Fruit fly (Drosophila melanogaster) whole organism, embryonic: ENCODE data around the gene se.

Experiments used
- Ada2b ChIP-seq: fragments of 200-800 bp; sonication (Bioruptor generic); IDR thresholded peaks from 2 replicates; pipeline ENCODE4 v1.3.6; 2022; ENCODE audit warnings: missing biosample characterization, missing genetic modification characterization
- Atf3 ChIP-seq: fragments of 200-800 bp; sonication (Bioruptor generic); optimal IDR thresholded peaks from 3 replicates; lab custom pipeline; 2016; ENCODE audit warnings: missing biosample characterization, missing genetic modification characterization
- Bdp1 ChIP-seq: fragments of 200-800 bp; sonication (Bioruptor generic); optimal IDR thresholded peaks from 3 replicates; lab custom pipeline; 2016; ENCODE audit warnings: missing biosample characterization, missing genetic modification characterization
- CG10209 ChIP-seq: fragments of 200-800 bp; sonication (Bioruptor generic); optimal IDR thresholded peaks from 3 replicates; lab custom pipeline; 2017; ENCODE audit warnings: missing biosample characterization, mild to moderate bottlenecking, missing genetic modification characterization, missing genetic modification reagents
- CG11093 ChIP-seq: fragments of 200-800 bp; sonication (Bioruptor generic); IDR thresholded peaks from 3 replicates; pipeline ENCODE4 v1.3.6; 2022; ENCODE audit warnings: missing biosample characterization, missing genetic modification characterization
- CG11723 ChIP-seq: fragments of 200-800 bp; sonication (Bioruptor generic); optimal IDR thresholded peaks from 2 replicates; lab custom pipeline; 2017; ENCODE audit warnings: missing biosample characterization, mild to moderate bottlenecking, missing genetic modification characterization
- CG12299 ChIP-seq: fragments of 200-800 bp; sonication (Bioruptor generic); optimal IDR thresholded peaks from 2 replicates; lab custom pipeline; 2018; ENCODE audit warnings: missing biosample characterization, mild to moderate bottlenecking, missing genetic modification characterization
- CG12744 ChIP-seq: fragments of 200-800 bp; sonication (Bioruptor generic); optimal IDR thresholded peaks from 2 replicates; lab custom pipeline; 2016; ENCODE audit warnings: missing biosample characterization, missing genetic modification characterization
- CG14014 ChIP-seq: fragments of 200-800 bp; sonication (Bioruptor generic); IDR thresholded peaks from 2 replicates; pipeline ENCODE4 v1.3.6; 2022; ENCODE audit warnings: missing biosample characterization, missing genetic modification characterization
- CG14710 ChIP-seq: fragments of 200-800 bp; sonication (Bioruptor generic); optimal IDR thresholded peaks from 3 replicates; lab custom pipeline; 2019; ENCODE audit warnings: missing biosample characterization, mild to moderate bottlenecking, missing genetic modification characterization, moderate library complexity
- CG16813 ChIP-seq: fragments of 200-800 bp; sonication (Bioruptor generic); IDR thresholded peaks from 3 replicates; pipeline ENCODE4 v1.3.6; 2022; ENCODE audit warnings: missing biosample characterization, missing genetic modification characterization; ENCODE audit not compliant: partially characterized antibody
- CG16815 ChIP-seq: fragments of 200-800 bp; sonication (Bioruptor generic); optimal IDR thresholded peaks from 3 replicates; lab custom pipeline; 2017; ENCODE audit warnings: missing biosample characterization, mild to moderate bottlenecking, missing genetic modification characterization
- CG17359 ChIP-seq: fragments of 200-800 bp; sonication (Bioruptor generic); optimal IDR thresholded peaks from 3 replicates; lab custom pipeline; 2018; ENCODE audit warnings: missing biosample characterization, mild to moderate bottlenecking, missing genetic modification characterization, moderate library complexity
- CG17361 ChIP-seq: fragments of 200-800 bp; sonication (Bioruptor generic); IDR thresholded peaks from 3 replicates; pipeline ENCODE4 v1.3.6; 2022; ENCODE audit warnings: missing biosample characterization, missing genetic modification characterization
- CG2889 ChIP-seq: fragments of 200-800 bp; sonication (Bioruptor generic); IDR thresholded peaks from 3 replicates; pipeline ENCODE4 v1.3.6; 2022; ENCODE audit warnings: missing biosample characterization, missing genetic modification characterization
- CG31224 ChIP-seq: fragments of 200-800 bp; sonication (Bioruptor generic); IDR thresholded peaks from 2 replicates; pipeline ENCODE4 v1.3.6; 2022; ENCODE audit warnings: missing biosample characterization, missing genetic modification characterization
- CG32767 ChIP-seq: fragments of 200-800 bp; sonication (Bioruptor generic); IDR thresholded peaks from 2 replicates; pipeline ENCODE4 v1.3.6; 2022; ENCODE audit warnings: missing biosample characterization, missing genetic modification characterization
- CG6791 ChIP-seq: fragments of 200-800 bp; sonication (Bioruptor generic); IDR thresholded peaks from 3 replicates; pipeline ENCODE4 v1.3.6; 2022; ENCODE audit warnings: missing biosample characterization, missing genetic modification characterization; ENCODE audit not compliant: partially characterized antibody
- CG8359 ChIP-seq: fragments of 200-800 bp; sonication (Bioruptor generic); optimal IDR thresholded peaks from 2 replicates; lab custom pipeline; 2017; ENCODE audit warnings: missing biosample characterization, mild to moderate bottlenecking, missing genetic modification characterization, borderline replicate concordance
- CG9817 ChIP-seq: fragments of 200-800 bp; sonication (Bioruptor generic); optimal IDR thresholded peaks from 2 replicates; lab custom pipeline; 2018; ENCODE audit warnings: missing biosample characterization, mild to moderate bottlenecking, missing genetic modification characterization, moderate library complexity
- D ChIP-seq, 2 experiments: fragments of 200-800 bp in 1 of 2; fragments of >200 bp in 1 of 2; sonication (Bioruptor generic) in 1 of 2; optimal IDR thresholded peaks; 2 replicates in 1 of 2; 3 replicates in 1 of 2; lab custom pipeline; 2017; ENCODE audit warnings: mild to moderate bottlenecking in 1 of 2, missing biosample characterization in 1 of 2, missing genetic modification characterization in 1 of 2, missing genetic modification reagents in 1 of 2
- Dref ChIP-seq: fragments of 200-800 bp; sonication (Bioruptor generic); IDR thresholded peaks from 2 replicates; pipeline ENCODE4 v1.3.6; 2022; ENCODE audit warnings: missing biosample characterization, missing genetic modification characterization
- HHEX ChIP-seq: fragments of 200-800 bp; sonication (Bioruptor generic); optimal IDR thresholded peaks from 3 replicates; lab custom pipeline; 2017; ENCODE audit warnings: missing biosample characterization, mild to moderate bottlenecking, missing genetic modification characterization, missing genetic modification reagents
- HmgD ChIP-seq: fragments of 200-800 bp; sonication (Bioruptor generic); optimal IDR thresholded peaks from 3 replicates; lab custom pipeline; 2016; ENCODE audit warnings: missing biosample characterization, missing genetic modification characterization
- Hr51 ChIP-seq, 2 experiments: fragments of 200-800 bp; sonication (Bioruptor generic); optimal IDR thresholded peaks; 2 replicates in 1 of 2; 3 replicates in 1 of 2; lab custom pipeline; 2016 to 2018; ENCODE audit warnings: missing biosample characterization in 2 of 2, missing genetic modification characterization in 2 of 2, mild to moderate bottlenecking in 1 of 2, moderate library complexity in 1 of 2
- Lhr ChIP-seq: fragments of 200-800 bp; sonication (Bioruptor generic); optimal IDR thresholded peaks from 3 replicates; lab custom pipeline; 2017; ENCODE audit warnings: mild to moderate bottlenecking, missing biosample characterization, missing genetic modification reagents, missing genetic modification characterization
- Mrtf ChIP-seq: fragments of 200-800 bp; sonication (Bioruptor generic); IDR thresholded peaks from 3 replicates; pipeline ENCODE4 v1.3.6; 2022; ENCODE audit warnings: missing biosample characterization, missing genetic modification characterization
- NC2β ChIP-seq: fragments of 200-800 bp; sonication (Bioruptor generic); optimal IDR thresholded peaks from 2 replicates; lab custom pipeline; 2016; ENCODE audit warnings: missing biosample characterization, missing genetic modification characterization
- NK7.1 ChIP-seq: fragments of 200-800 bp; sonication (Bioruptor generic); optimal IDR thresholded peaks from 3 replicates; lab custom pipeline; 2016; ENCODE audit warnings: missing biosample characterization, missing genetic modification characterization
- NfI ChIP-seq: fragments of 200-800 bp; sonication (Bioruptor generic); optimal IDR thresholded peaks from 3 replicates; lab custom pipeline; 2018; ENCODE audit warnings: missing biosample characterization, mild to moderate bottlenecking, missing genetic modification characterization, moderate library complexity
- Sox102F ChIP-seq: fragments of 200-800 bp; sonication (Bioruptor generic); optimal IDR thresholded peaks from 2 replicates; lab custom pipeline; 2018; ENCODE audit warnings: missing biosample characterization, mild to moderate bottlenecking, missing genetic modification characterization, moderate library complexity
- Spps ChIP-seq: fragments of 200-800 bp; sonication (Bioruptor generic); optimal IDR thresholded peaks from 2 replicates; lab custom pipeline; 2018; ENCODE audit warnings: missing biosample characterization, mild to moderate bottlenecking, missing genetic modification characterization
- Stat92E ChIP-seq, 3 experiments: fragments of >200 bp in 2 of 3; fragments of 200-800 bp in 1 of 3; sonication (Bioruptor generic) in 1 of 3; optimal IDR thresholded peaks; 2 replicates each; lab custom pipeline; 2017 to 2019; ENCODE audit warnings: missing biosample characterization in 3 of 3, missing genetic modification characterization in 3 of 3, mild to moderate bottlenecking in 1 of 3, moderate library complexity in 1 of 3
- Usf ChIP-seq: fragments of 200-800 bp; sonication (Bioruptor generic); optimal IDR thresholded peaks from 2 replicates; lab custom pipeline; 2017; ENCODE audit warnings: missing genotype, missing biosample characterization, missing genetic modification characterization
- Xrp1 ChIP-seq: fragments of 200-800 bp; sonication (Bioruptor generic); IDR thresholded peaks from 2 replicates; pipeline ENCODE4 v1.3.6; 2022; ENCODE audit warnings: missing biosample characterization, missing genetic modification characterization
- ato ChIP-seq: fragments of 200-800 bp; sonication (Bioruptor generic); IDR thresholded peaks from 2 replicates; pipeline ENCODE4 v1.3.6; 2022; ENCODE audit warnings: missing biosample characterization, missing genetic modification characterization; ENCODE audit not compliant: partially characterized antibody
- chinmo ChIP-seq: fragments of 200-800 bp; sonication (Bioruptor generic); IDR thresholded peaks from 4 replicates; pipeline ENCODE4 v1.3.6; 2022; ENCODE audit warnings: missing biosample characterization, missing genetic modification characterization; ENCODE audit not compliant: partially characterized antibody
- chn ChIP-seq: fragments of 200-800 bp; sonication (Bioruptor generic); optimal IDR thresholded peaks from 2 replicates; lab custom pipeline; 2016; ENCODE audit warnings: missing biosample characterization, missing genetic modification characterization
- emc ChIP-seq: fragments of 200-800 bp; sonication (Bioruptor generic); optimal IDR thresholded peaks from 2 replicates; lab custom pipeline; 2016; ENCODE audit warnings: missing biosample characterization, missing genetic modification characterization
- kay ChIP-seq: fragments of 200-800 bp; sonication (Bioruptor generic); optimal IDR thresholded peaks from 2 replicates; lab custom pipeline; 2016; ENCODE audit warnings: missing biosample characterization, missing genetic modification characterization
- pita ChIP-seq: fragments of 200-800 bp; sonication (Bioruptor generic); optimal IDR thresholded peaks from 2 replicates; lab custom pipeline; 2017; ENCODE audit warnings: missing biosample characterization, mild to moderate bottlenecking, missing genetic modification characterization
- ranshi ChIP-seq: fragments of 200-800 bp; sonication (Bioruptor generic); IDR thresholded peaks from 2 replicates; pipeline ENCODE4 v1.3.6; 2022; ENCODE audit warnings: missing biosample characterization, missing genetic modification characterization
- rib ChIP-seq: fragments of 200-800 bp; sonication (Bioruptor generic); IDR thresholded peaks from 2 replicates; pipeline ENCODE4 v1.3.6; 2022; ENCODE audit warnings: missing biosample characterization, missing genetic modification characterization
- tna ChIP-seq: fragments of 200-800 bp; sonication (Bioruptor generic); IDR thresholded peaks from 2 replicates; pipeline ENCODE4 v1.3.6; 2022; ENCODE audit warnings: missing biosample characterization, missing genetic modification characterization; ENCODE audit not compliant: partially characterized antibody
- toy ChIP-seq: fragments of 200-800 bp; sonication (Bioruptor generic); IDR thresholded peaks from 2 replicates; pipeline ENCODE4 v1.3.6; 2022; ENCODE audit warnings: missing biosample characterization, missing genetic modification characterization
- trem ChIP-seq: fragments of 200-800 bp; optimal IDR thresholded peaks from 3 replicates; lab custom pipeline; 2019; ENCODE audit warnings: missing biosample characterization, mild to moderate bottlenecking, missing genetic modification characterization, moderate library complexity
- vnd ChIP-seq: fragments of 200-800 bp; sonication (Bioruptor generic); IDR thresholded peaks from 3 replicates; pipeline ENCODE4 v1.3.6; 2022; ENCODE audit warnings: missing biosample characterization, missing genetic modification characterization; ENCODE audit not compliant: partially characterized antibody
- vvl ChIP-seq: fragments of 200-800 bp; sonication (Bioruptor generic); IDR thresholded peaks from 2 replicates; pipeline ENCODE4 v1.3.6; 2022; ENCODE audit warnings: missing biosample characterization, missing genetic modification characterization

se gene

dm6 chr3L:8506975-8507441, 13.3 kb upstream of the se start, which contains the start of gene CG43163 (continued):
- TF ChIP-seq Xrp1 (GFP tag; lab: Robert Waterston, UW) (peak; percentile 79), CG14014 (GFP tag; lab: Robert Waterston, UW) (peak; percentile 58; the same call in 1 of the 2 replicates), CG11723 (GFP tag; lab: Kevin White, UChicago) (no peak), ranshi (GFP tag; lab: Robert Waterston, UW) (peak; percentile 58; the same call in 1 of the 2 replicates), CG12299 (tag; lab: Kevin White, UChicago) (peak; percentile 23), CG9817 (tag; lab: Kevin White, UChicago) (peak; percentile 41), CG16813 (0 out of 3 replicates have a peak, but pooled peaks have one; percentile 34), Stat92E (GFP tag; optimal IDR thresholded peaks at IDR 0.05; lab: Kevin White, UChicago) (peak in 1 of 3 experiments; percentile 8), tna (GFP tag; lab: Robert Waterston, UW) (no peak), toy (GFP tag; lab: Robert Waterston, UW) (no peak), pita (GFP tag; lab: Kevin White, UChicago) (no peak), Sox102F (peak; percentile 74), chinmo (GFP tag; lab: Robert Waterston, UW) (peak; percentile 77; the same call in 2 of the 4 replicates), vnd (GFP tag; lab: Robert Waterston, UW) (no peak), CG17361 (GFP tag; lab: Robert Waterston, UW) (peak; percentile 72; the same call in 2 of the 3 replicates), Bdp1 (GFP tag; lab: Kevin White, UChicago) (peak; percentile 10), CG10209 (GFP tag; lab: Kevin White, UChicago) (peak; percentile 52), Atf3 (GFP tag; lab: Kevin White, UChicago) (no peak), Hr51 (GFP tag; optimal IDR thresholded peaks at IDR 0.05; lab: Kevin White, UChicago) (peak; percentile 52 to 70), CG16815 (GFP tag; lab: Kevin White, UChicago) (peak; percentile 33), CG14710 (tag; lab: Kevin White, UChicago) (peak; percentile 68), CG12744 (peak; percentile 56), rib (GFP tag; lab: Robert Waterston, UW) (peak; percentile 41; the same call in 1 of the 2 replicates), HmgD (GFP tag; lab: Kevin White, UChicago) (no peak), D (optimal IDR thresholded peaks at IDR 0.05; lab: Kevin White, UChicago) (no peak), D (GFP tag; optimal IDR thresholded peaks at IDR 0.05; lab: Kevin White, UChicago) (peak; percentile 23), kay (GFP tag; lab: Kevin White, UChicago) (no peak), CG8359 (no peak), Lhr (peak; percentile 86), CG2889 (GFP tag; lab: Robert Waterston, UW) (peak; percentile 62; the same call in 1 of the 3 replicates), Ada2b (GFP tag; lab: Robert Waterston, UW) (peak; percentile 65), ato (peak; percentile 47; the same call in 1 of the 2 replicates), CG32767 (GFP tag; lab: Robert Waterston, UW) (peak; percentile 89), CG11093 (GFP tag; lab: Robert Waterston, UW) (no peak), Usf (GFP tag; lab: Kevin White, UChicago) (no peak), vvl (GFP tag; lab: Robert Waterston, UW) (peak; percentile 88), NK7.1 (GFP tag; lab: Kevin White, UChicago) (no peak), chn (peak; percentile 61), CG6791 (GFP tag; lab: Robert Waterston, UW) (peak; percentile 30; the same call in 1 of the 3 replicates), HHEX (GFP tag; lab: Kevin White, UChicago) (peak; percentile 39), CG17359 (tag; lab: Kevin White, UChicago) (peak; percentile 62), Spps (tag; lab: Kevin White, UChicago) (peak; percentile 45), Mrtf (peak; percentile 59; the same call in 1 of the 3 replicates), NfI (GFP tag; lab: Kevin White, UChicago) (peak; percentile 52), emc (GFP tag; lab: Kevin White, UChicago) (no peak), CG31224 (GFP tag; lab: Robert Waterston, UW) (no peak), trem (tag; lab: Kevin White, UChicago) (peak; percentile 79), NC2β (GFP tag; lab: Kevin White, UChicago) (peak; percentile 61), Dref (GFP tag; lab: Robert Waterston, UW) (0 out of 2 replicates have a peak, but pooled peaks have one; percentile 15)
